Worm (Caenorhabditis elegans) whole organism, L4/young adult: ENCODE data around the gene mltn-13.

ENCODE experiments used
- W03F9.2 ChIP-seq: fragments of 150-350 bp; optimal IDR thresholded peaks from 2 replicates; lab custom pipeline; 2014; ENCODE audit warnings: missing biosample characterization, missing genetic modification characterization
- dao-5 ChIP-seq: sonication (generic microtip); optimal IDR thresholded peaks from 2 replicates; lab custom pipeline; 2016; ENCODE audit warnings: missing genotype, missing genetic modification characterization, moderate library complexity, missing compliant biosample characterization
- him-1 ChIP-seq: sonication (generic microtip); optimal IDR thresholded peaks from 2 replicates; lab custom pipeline; 2016; ENCODE audit warnings: missing genotype, missing genetic modification reagents, missing genetic modification characterization, missing compliant biosample characterization

ce11 chrX:4453820-4454219 is 5.6 kb upstream of the mltn-13 start, which contains the start of gene F02E8.4:
- no peak for TF ChIP-seq W03F9.2 (tag; lab: Kevin White, UChicago)
- TF ChIP-seq him-1 (tag; lab: Kevin White, UChicago), result no peak
- no peak for TF ChIP-seq dao-5
